In the genomic region with DNA sequence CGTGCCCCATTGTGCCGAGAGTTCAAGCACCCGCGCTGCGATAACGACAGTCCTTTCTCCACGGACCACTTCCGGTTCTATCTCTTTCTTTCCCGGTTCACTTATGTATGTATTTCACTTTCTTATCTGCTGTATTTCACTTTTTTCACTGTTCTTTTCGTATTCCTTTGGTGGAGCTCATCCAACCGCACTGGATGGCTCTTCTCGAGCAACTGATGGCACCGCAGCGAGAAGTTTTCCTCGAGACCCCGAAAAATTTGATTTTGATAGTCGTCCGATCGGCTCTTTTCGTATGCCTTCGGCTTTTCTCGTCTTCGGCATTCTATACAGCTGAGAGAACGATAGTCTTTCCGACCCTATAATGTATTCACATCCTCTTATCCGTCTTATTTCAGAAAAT, we compare ENCODE assay signal across 2 fruit fly cellular contexts.
A peak's percentile ranks its signal among the peaks of the same experiment; 100 is the strongest.
TF ChIP-seq lines count a peak whose summit lies in the region.

Gene LanA, minus strand, starts transcription at position 217 of the 400 bp plus-strand sequence.

TF ChIP-seq in whole organism, embryonic, 481 proteins besides CTCF, POLR2A, EP300 and RAD21 (continued from another document and continues in another):
- TF ChIP-seq Sin3A (optimal IDR thresholded peaks at IDR 0.05; lab: Kevin White, UChicago) = no peak
- TF ChIP-seq CG11398 (GFP tag; optimal IDR thresholded peaks at IDR 0.05; lab: Kevin White, UChicago) = peak; percentile 47
- peak; percentile 12 for TF ChIP-seq CG33557 (GFP tag; optimal IDR thresholded peaks at IDR 0.05; lab: Kevin White, UChicago)
- peak; percentile 36 for TF ChIP-seq salm (tag; optimal IDR thresholded peaks at IDR 0.05; lab: Kevin White, UChicago)
- TF ChIP-seq MESR4 (GFP tag; optimal IDR thresholded peaks at IDR 0.05; lab: Kevin White, UChicago) = peak; percentile 24
- TF ChIP-seq CG32767 (GFP tag; IDR thresholded peaks at IDR 0.05; lab: Robert Waterston, UW) = 0 out of 2 replicates have a peak, but pooled peaks have one; percentile 8
- no peak for TF ChIP-seq CG12299 (tag; optimal IDR thresholded peaks at IDR 0.05; lab: Kevin White, UChicago)
- TF ChIP-seq CoRest (tag; optimal IDR thresholded peaks at IDR 0.05; lab: Kevin White, UChicago) = no peak
- TF ChIP-seq CG6791 (GFP tag; IDR thresholded peaks at IDR 0.05; lab: Robert Waterston, UW; ENCODE audit: partially characterized antibody) = peak; percentile 52; the same call in 1 of the 3 replicates
- TF ChIP-seq CG14441 (GFP tag; IDR thresholded peaks at IDR 0.05; lab: Robert Waterston, UW) = no peak
- peak; percentile 27 for TF ChIP-seq kah (GFP tag; optimal IDR thresholded peaks at IDR 0.05; lab: Kevin White, UChicago)
- no peak for TF ChIP-seq ATbp (GFP tag; optimal IDR thresholded peaks at IDR 0.05; lab: Kevin White, UChicago)
- peak; percentile 31 for TF ChIP-seq CG12744 (GFP tag; optimal IDR thresholded peaks at IDR 0.05; lab: Kevin White, UChicago)
- TF ChIP-seq Hr39 (optimal IDR thresholded peaks at IDR 0.05; lab: Kevin White, UChicago) = no peak
- TF ChIP-seq pfk (GFP tag; optimal IDR thresholded peaks at IDR 0.05; lab: Kevin White, UChicago) = peak; percentile 76
- peak; percentile 56; the same call in 2 of the 3 replicates for TF ChIP-seq so (GFP tag; IDR thresholded peaks at IDR 0.05; lab: Robert Waterston, UW)
- peak; percentile 15 for TF ChIP-seq CG1832 (GFP tag; optimal IDR thresholded peaks at IDR 0.05; lab: Kevin White, UChicago)
- TF ChIP-seq en (GFP tag; optimal IDR thresholded peaks at IDR 0.05; lab: Kevin White, UChicago) = no peak
- peak; percentile 41 for TF ChIP-seq CG10431 (GFP tag; optimal IDR thresholded peaks at IDR 0.05; lab: Kevin White, UChicago)
- TF ChIP-seq MTF-1 (GFP tag; optimal IDR thresholded peaks at IDR 0.05; lab: Kevin White, UChicago; ENCODE audit: borderline replicate concordance) = peak; percentile 59
- peak; percentile 2 for TF ChIP-seq ftz-f1 (GFP tag; optimal IDR thresholded peaks at IDR 0.05; lab: Kevin White, UChicago)
- TF ChIP-seq z (GFP tag; IDR thresholded peaks at IDR 0.05; lab: Robert Waterston, UW) = peak; percentile 28; the same call in 1 of the 3 replicates
- no peak for TF ChIP-seq CG18476 (GFP tag; optimal IDR thresholded peaks at IDR 0.05; lab: Kevin White, UChicago)
- TF ChIP-seq CG17328 (GFP tag; IDR thresholded peaks at IDR 0.05; lab: Robert Waterston, UW) = peak; percentile 16; the same call in 1 of the 2 replicates
- TF ChIP-seq Hr3 (GFP tag; optimal IDR thresholded peaks at IDR 0.05; lab: Kevin White, UChicago) = no peak
- no peak for TF ChIP-seq Ravus (GFP tag; IDR thresholded peaks at IDR 0.05; lab: Robert Waterston, UW)
- peak; percentile 27 for TF ChIP-seq CHES-1-like (GFP tag; optimal IDR thresholded peaks at IDR 0.05; lab: Kevin White, UChicago)
- 0 out of 2 replicates have a peak, but pooled peaks have one; percentile 12 for TF ChIP-seq CG32772 (GFP tag; IDR thresholded peaks at IDR 0.05; lab: Robert Waterston, UW)
- no peak for TF ChIP-seq CG1024 (GFP tag; IDR thresholded peaks at IDR 0.05; lab: Robert Waterston, UW)
- TF ChIP-seq ato (GFP tag; IDR thresholded peaks at IDR 0.05; lab: Robert Waterston, UW; ENCODE audit: partially characterized antibody) = 0 out of 2 replicates have a peak, but pooled peaks have one; percentile 45
- TF ChIP-seq CG16813 (GFP tag; IDR thresholded peaks at IDR 0.05; lab: Robert Waterston, UW; ENCODE audit: partially characterized antibody) = 0 out of 3 replicates have a peak, but pooled peaks have one; percentile 11
- no peak for TF ChIP-seq lola (GFP tag; optimal IDR thresholded peaks at IDR 0.05; lab: Kevin White, UChicago)
- TF ChIP-seq Deaf1 (tag; optimal IDR thresholded peaks at IDR 0.05; lab: Kevin White, UChicago) = peak; percentile 98
- peak; percentile 28 for TF ChIP-seq CG12155 (GFP tag; optimal IDR thresholded peaks at IDR 0.05; lab: Kevin White, UChicago)
- TF ChIP-seq rib (GFP tag; IDR thresholded peaks at IDR 0.05; lab: Robert Waterston, UW) = 0 out of 2 replicates have a peak, but pooled peaks have one; percentile 15
- peak; percentile 32 for TF ChIP-seq caup (GFP tag; optimal IDR thresholded peaks at IDR 0.05; lab: Kevin White, UChicago; ENCODE audit: severe bottlenecking)
- TF ChIP-seq toy (GFP tag; IDR thresholded peaks at IDR 0.05; lab: Robert Waterston, UW) = no peak
- no peak for TF ChIP-seq CG16863 (GFP tag; optimal IDR thresholded peaks at IDR 0.05; lab: Kevin White, UChicago)
- TF ChIP-seq CG7786 (GFP tag; optimal IDR thresholded peaks at IDR 0.05; lab: Kevin White, UChicago) = peak; percentile 4
- TF ChIP-seq CG4360 (GFP tag; IDR thresholded peaks at IDR 0.05; lab: Robert Waterston, UW) = peak; percentile 15; the same call in 1 of the 2 replicates
- no peak for TF ChIP-seq pan (optimal IDR thresholded peaks at IDR 0.05; lab: Kevin White, UChicago)
- peak in 1 of 2 experiments; percentile 11 for TF ChIP-seq pan (GFP tag; optimal IDR thresholded peaks at IDR 0.05 in 1 of 2, IDR thresholded peaks at IDR 0.05 in 1 of 2)
- peak; percentile 27; the same call in 1 of the 2 replicates for TF ChIP-seq Awh (GFP tag; IDR thresholded peaks at IDR 0.05; lab: Robert Waterston, UW)
- TF ChIP-seq CG10543 (GFP tag; optimal IDR thresholded peaks at IDR 0.05; lab: Kevin White, UChicago) = peak; percentile 19
- peak; percentile 19 for TF ChIP-seq sd (tag; optimal IDR thresholded peaks at IDR 0.05; lab: Kevin White, UChicago)
- TF ChIP-seq insv (GFP tag; optimal IDR thresholded peaks at IDR 0.05; lab: Kevin White, UChicago) = peak in 1 of 2 experiments; percentile 3
- no peak for TF ChIP-seq odd (GFP tag; optimal IDR thresholded peaks at IDR 0.05; lab: Kevin White, UChicago)
- TF ChIP-seq sens (GFP tag; lab: Kevin White, UChicago) = peak; percentile 67
- no peak for TF ChIP-seq NfI (GFP tag; optimal IDR thresholded peaks at IDR 0.05; lab: Kevin White, UChicago)
- no peak for TF ChIP-seq CG9609 (GFP tag; optimal IDR thresholded peaks at IDR 0.05; lab: Kevin White, UChicago)
- TF ChIP-seq Opbp (GFP tag; IDR thresholded peaks at IDR 0.05; lab: Robert Waterston, UW; ENCODE audit: partially characterized antibody) = 0 out of 3 replicates have a peak, but pooled peaks have one; percentile 28
- no peak for TF ChIP-seq sc (optimal IDR thresholded peaks at IDR 0.05; lab: Kevin White, UChicago)
- TF ChIP-seq sc (GFP tag; optimal IDR thresholded peaks at IDR 0.05; lab: Kevin White, UChicago) = no peak
- TF ChIP-seq yki (optimal IDR thresholded peaks at IDR 0.05; lab: Kevin White, UChicago) = no peak
- peak; percentile 16 for TF ChIP-seq CG17912 (GFP tag; optimal IDR thresholded peaks at IDR 0.05; lab: Kevin White, UChicago)
- no peak for TF ChIP-seq prd (optimal IDR thresholded peaks at IDR 0.05; lab: Kevin White, UChicago)
- 0 out of 3 replicates have a peak, but pooled peaks have one; percentile 3 for TF ChIP-seq prd (GFP tag; IDR thresholded peaks at IDR 0.05; lab: Robert Waterston, UW)
- TF ChIP-seq CG5245 (GFP tag; optimal IDR thresholded peaks at IDR 0.05; lab: Kevin White, UChicago) = no peak
- TF ChIP-seq CG6175 (GFP tag; IDR thresholded peaks at IDR 0.05; lab: Robert Waterston, UW) = 0 out of 3 replicates have a peak, but pooled peaks have one; percentile 8

TF ChIP-seq in whole organism, prepupa, 60 proteins besides CTCF, POLR2A, EP300 and RAD21 (continued from another document):
- TF ChIP-seq Gug (GFP tag; IDR thresholded peaks at IDR 0.05; lab: Robert Waterston, UW) (no peak), fkh (GFP tag; optimal IDR thresholded peaks at IDR 0.05; lab: Kevin White, UChicago) (peak; percentile 9), eg (GFP tag; IDR thresholded peaks at IDR 0.05; lab: Robert Waterston, UW) (peak; percentile 14; the same call in 1 of the 3 replicates), esn (GFP tag; optimal IDR thresholded peaks at IDR 0.05; lab: Kevin White, UChicago) (no peak), salr (GFP tag; optimal IDR thresholded peaks at IDR 0.05; lab: Kevin White, UChicago) (no peak), CG6792 (GFP tag; optimal IDR thresholded peaks at IDR 0.05; lab: Kevin White, UChicago) (no peak), Met (GFP tag; optimal IDR thresholded peaks at IDR 0.05; lab: Kevin White, UChicago) (no peak), Ets96B (tag; optimal IDR thresholded peaks at IDR 0.05; lab: Kevin White, UChicago) (no peak), Lpt (GFP tag; optimal IDR thresholded peaks at IDR 0.05; lab: Kevin White, UChicago) (no peak), Hr38 (GFP tag; optimal IDR thresholded peaks at IDR 0.05; lab: Kevin White, UChicago) (no peak), Eip75B (GFP tag; optimal IDR thresholded peaks at IDR 0.05; lab: Kevin White, UChicago) (no peak), ss (GFP tag; optimal IDR thresholded peaks at IDR 0.05; lab: Kevin White, UChicago) (no peak), CG16779 (tag; optimal IDR thresholded peaks at IDR 0.05; lab: Kevin White, UChicago) (no peak), CG11762 (GFP tag; optimal IDR thresholded peaks at IDR 0.05; lab: Kevin White, UChicago; ENCODE audit: insufficient read depth) (no peak), CG11902 (GFP tag; optimal IDR thresholded peaks at IDR 0.05; lab: Kevin White, UChicago) (no peak), CG6808 (GFP tag; optimal IDR thresholded peaks at IDR 0.05; lab: Kevin White, UChicago) (no peak), CG3032 (tag; optimal IDR thresholded peaks at IDR 0.05; lab: Kevin White, UChicago) (no peak), OdsH (GFP tag; optimal IDR thresholded peaks at IDR 0.05; lab: Kevin White, UChicago) (no peak), Hr39 (GFP tag; optimal IDR thresholded peaks at IDR 0.05; lab: Kevin White, UChicago) (no peak), CG34406 (GFP tag; optimal IDR thresholded peaks at IDR 0.05; lab: Kevin White, UChicago) (no peak), topi (GFP tag; optimal IDR thresholded peaks at IDR 0.05; lab: Kevin White, UChicago) (no peak), Sox102F (GFP tag; optimal IDR thresholded peaks at IDR 0.05; lab: Kevin White, UChicago) (peak; percentile 35), CG3919 (GFP tag; optimal IDR thresholded peaks at IDR 0.05; lab: Kevin White, UChicago) (peak; percentile 7), cyc (GFP tag; optimal IDR thresholded peaks at IDR 0.05; lab: Kevin White, UChicago) (no peak), fd85E (GFP tag; optimal IDR thresholded peaks at IDR 0.05; lab: Kevin White, UChicago) (no peak), dsx (GFP tag; optimal IDR thresholded peaks at IDR 0.05; lab: Kevin White, UChicago; ENCODE audit: poor library complexity, severe bottlenecking) (no peak), Eip78C (GFP tag; lab: Kevin White, UChicago) (no peak), Sox15 (GFP tag; optimal IDR thresholded peaks at IDR 0.05; lab: Kevin White, UChicago) (no peak), CG6276 (GFP tag; optimal IDR thresholded peaks at IDR 0.05; lab: Kevin White, UChicago) (no peak), net (GFP tag; optimal IDR thresholded peaks at IDR 0.05; lab: Kevin White, UChicago) (no peak), CG7368 (GFP tag; optimal IDR thresholded peaks at IDR 0.05; lab: Kevin White, UChicago) (no peak), lz (GFP tag; optimal IDR thresholded peaks at IDR 0.05; lab: Kevin White, UChicago) (no peak), CG8319 (GFP tag; optimal IDR thresholded peaks at IDR 0.05; lab: Kevin White, UChicago) (no peak), CG10669 (GFP tag; optimal IDR thresholded peaks at IDR 0.05; lab: Kevin White, UChicago) (no peak), Sox14 (GFP tag; optimal IDR thresholded peaks at IDR 0.05; lab: Kevin White, UChicago) (no peak), CG4318 (GFP tag; optimal IDR thresholded peaks at IDR 0.05; lab: Kevin White, UChicago) (no peak), Eip93F (GFP tag; optimal IDR thresholded peaks at IDR 0.05; lab: Kevin White, UChicago) (no peak), CG32006 (GFP tag; optimal IDR thresholded peaks at IDR 0.05; lab: Kevin White, UChicago) (no peak)
TF ChIP-seq in whole organism, prepupa: peak in this region for 10.
